Fruit fly (Drosophila melanogaster): ENCODE measurements around the gene CG15347.

DNA sequence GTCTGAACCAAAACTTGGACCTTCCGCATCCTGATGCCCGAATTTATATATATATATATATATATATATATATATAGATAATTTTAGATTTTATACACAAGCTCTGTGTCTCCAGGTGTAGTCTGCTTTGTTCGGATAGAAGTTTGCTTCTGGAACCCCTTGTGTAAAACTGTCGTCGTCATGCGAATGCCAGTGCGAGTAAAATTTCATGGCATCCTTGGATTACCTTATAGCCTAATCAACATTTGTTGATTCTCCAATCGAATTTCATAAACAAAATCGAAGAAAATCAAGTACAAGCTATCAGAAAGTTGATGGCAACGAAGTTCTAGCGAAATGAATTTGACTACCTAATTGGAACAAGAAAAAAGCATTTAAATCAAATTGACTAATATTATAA, 3.2 kb downstream of the CG15347 start, which contains the start of gene CG32713:
- TF ChIP-seq ey (GFP tag; optimal IDR thresholded peaks at IDR 0.05) (no peak), br (GFP tag; optimal IDR thresholded peaks at IDR 0.05) (no peak), usp (GFP tag; optimal IDR thresholded peaks at IDR 0.05) (no peak), Hr78 (GFP tag; optimal IDR thresholded peaks at IDR 0.05) (no peak), brk (GFP tag; optimal IDR thresholded peaks at IDR 0.05) (no peak), lola (GFP tag; optimal IDR thresholded peaks at IDR 0.05) (no peak), Abd-B (GFP tag; optimal IDR thresholded peaks at IDR 0.05) (no peak), psq (GFP tag; optimal IDR thresholded peaks at IDR 0.05) (no peak), Hnf4 (GFP tag; optimal IDR thresholded peaks at IDR 0.05) (no peak)

All from whole organism, wandering third instar larva.